Fruit fly (Drosophila melanogaster): ENCODE data around the gene Rfk.

The Rfk gene

dm6 chr3R:7895457-7895856 is 17.6 kb downstream of the Rfk start (continued):
- TF ChIP-seq CG2889 (GFP tag; IDR thresholded peaks at IDR 0.05) (0 out of 3 replicates have a peak, but pooled peaks have one; percentile 23), Sry-δ (GFP tag; optimal IDR thresholded peaks at IDR 0.05) (peak; percentile 10), CG4404 (GFP tag; IDR thresholded peaks at IDR 0.05) (0 out of 2 replicates have a peak, but pooled peaks have one; percentile 26), CG12071 (GFP tag; optimal IDR thresholded peaks at IDR 0.05) (no peak), aop (GFP tag; IDR thresholded peaks at IDR 0.05) (no peak), Lpt (GFP tag; optimal IDR thresholded peaks at IDR 0.05) (no peak), emc (GFP tag; optimal IDR thresholded peaks at IDR 0.05) (no peak), gem (tag; optimal IDR thresholded peaks at IDR 0.05) (peak; percentile 82), lab (GFP tag; optimal IDR thresholded peaks at IDR 0.05) (peak; percentile 90), CG1792 (GFP tag; optimal IDR thresholded peaks at IDR 0.05) (peak; percentile 34), gfzf (GFP tag; optimal IDR thresholded peaks at IDR 0.05) (no peak), Ssrp (tag; optimal IDR thresholded peaks at IDR 0.05) (no peak), kni (GFP tag; optimal IDR thresholded peaks at IDR 0.05) (no peak), al (GFP tag; IDR thresholded peaks at IDR 0.05) (peak; percentile 82), Xbp1 (GFP tag; optimal IDR thresholded peaks at IDR 0.05) (peak; percentile 44), ATbp (GFP tag; optimal IDR thresholded peaks at IDR 0.05) (no peak), Hey (tag; optimal IDR thresholded peaks at IDR 0.05) (no peak), mirr (GFP tag; optimal IDR thresholded peaks at IDR 0.05) (no peak), CG7357 (GFP tag; IDR thresholded peaks at IDR 0.05) (peak; percentile 47; the same call in 2 of the 3 replicates), esg (GFP tag; conservative IDR thresholded peaks at IDR 0.05) (peak; percentile 52), ac (GFP tag; optimal IDR thresholded peaks at IDR 0.05) (no peak), CG18476 (GFP tag; optimal IDR thresholded peaks at IDR 0.05) (peak; percentile 41), tx (GFP tag; optimal IDR thresholded peaks at IDR 0.05) (no peak), ro (GFP tag; IDR thresholded peaks at IDR 0.05) (no peak), sisA (GFP tag; IDR thresholded peaks at IDR 0.05) (peak; percentile 59), CG10267 (tag; optimal IDR thresholded peaks at IDR 0.05) (peak; percentile 49), Oli (tag; optimal IDR thresholded peaks at IDR 0.05) (peak; percentile 70), lilli (GFP tag; optimal IDR thresholded peaks at IDR 0.05) (peak; percentile 78), CG11695 (GFP tag; IDR thresholded peaks at IDR 0.05) (peak; percentile 90), amos (GFP tag; IDR thresholded peaks at IDR 0.05; ENCODE audit: partially characterized antibody) (no peak; the same call in 1 of the 2 replicates), CG8290 (GFP tag; optimal IDR thresholded peaks at IDR 0.05) (no peak), CG8290 (tag; optimal IDR thresholded peaks at IDR 0.05) (no peak), CG13894 (tag; optimal IDR thresholded peaks at IDR 0.05) (no peak), Gsc (GFP tag; IDR thresholded peaks at IDR 0.05) (no peak), CG8388 (GFP tag; optimal IDR thresholded peaks at IDR 0.05) (no peak), fu2 (GFP tag; optimal IDR thresholded peaks at IDR 0.05) (no peak), CG6272 (GFP tag; IDR thresholded peaks at IDR 0.05) (peak; percentile 32; the same call in 1 of the 2 replicates), Hr39 (optimal IDR thresholded peaks at IDR 0.05) (no peak), sr (GFP tag; IDR thresholded peaks at IDR 0.05) (no peak; the same call in 2 of the 3 replicates), CG17912 (GFP tag; optimal IDR thresholded peaks at IDR 0.05) (no peak), phol (tag; optimal IDR thresholded peaks at IDR 0.05) (peak; percentile 39), NFAT (GFP tag; IDR thresholded peaks at IDR 0.05) (peak; percentile 61), shn (GFP tag; optimal IDR thresholded peaks at IDR 0.05) (no peak), Mes4 (GFP tag; optimal IDR thresholded peaks at IDR 0.05) (no peak), ato (GFP tag; IDR thresholded peaks at IDR 0.05; ENCODE audit: partially characterized antibody) (no peak), CG14965 (GFP tag; optimal IDR thresholded peaks at IDR 0.05; ENCODE audit: borderline replicate concordance) (no peak), PHDP (tag; optimal IDR thresholded peaks at IDR 0.05) (no peak), Atf3 (GFP tag; optimal IDR thresholded peaks at IDR 0.05) (no peak), CG10565 (GFP tag; optimal IDR thresholded peaks at IDR 0.05) (no peak), CG14050 (GFP tag; IDR thresholded peaks at IDR 0.05) (peak; percentile 72), dimm (GFP tag; IDR thresholded peaks at IDR 0.05) (0 out of 2 replicates have a peak, but pooled peaks have one; percentile 6), CG6689 (GFP tag; IDR thresholded peaks at IDR 0.05) (peak; percentile 67)
